Fruit fly (Drosophila melanogaster) whole organism, embryonic: ENCODE data around the gene scw.

ENCODE experiments used
- Atf3 ChIP-seq: fragments of 200-800 bp; sonication (Bioruptor generic); optimal IDR thresholded peaks from 3 replicates; lab custom pipeline; 2016; ENCODE audit warnings: missing biosample characterization, missing genetic modification characterization
- Bdp1 ChIP-seq: fragments of 200-800 bp; sonication (Bioruptor generic); optimal IDR thresholded peaks from 3 replicates; lab custom pipeline; 2016; ENCODE audit warnings: missing biosample characterization, missing genetic modification characterization
- CG10321 ChIP-seq: fragments of 200-800 bp; sonication (Bioruptor generic); IDR thresholded peaks from 2 replicates; pipeline ENCODE4 v1.3.6; 2022; ENCODE audit warnings: missing biosample characterization, missing genetic modification characterization
- CG10366 ChIP-seq: fragments of 200-800 bp; sonication (Bioruptor generic); IDR thresholded peaks from 2 replicates; pipeline ENCODE4 v1.3.6; 2022; ENCODE audit warnings: missing biosample characterization, missing genetic modification characterization
- CG10462 ChIP-seq: fragments of 200-800 bp; sonication (Bioruptor generic); optimal IDR thresholded peaks from 2 replicates; lab custom pipeline; 2016; ENCODE audit warnings: missing biosample characterization, missing genetic modification characterization
- CG10654 ChIP-seq: fragments of 200-800 bp; sonication (Bioruptor generic); optimal IDR thresholded peaks from 2 replicates; lab custom pipeline; 2016; ENCODE audit warnings: missing biosample characterization, missing genetic modification characterization
- CG11560 ChIP-seq: fragments of 200-800 bp; sonication (Bioruptor generic); IDR thresholded peaks from 3 replicates; pipeline ENCODE4 v1.3.6; 2022; ENCODE audit warnings: missing biosample characterization, missing genetic modification characterization
- CG11695 ChIP-seq: fragments of 200-800 bp; sonication (Bioruptor generic); IDR thresholded peaks from 3 replicates; pipeline ENCODE4 v1.3.6; 2022; ENCODE audit warnings: missing biosample characterization, missing genetic modification characterization
- CG12071 ChIP-seq: fragments of 200-800 bp; sonication (Bioruptor generic); optimal IDR thresholded peaks from 3 replicates; lab custom pipeline; 2018; ENCODE audit warnings: missing biosample characterization, mild to moderate bottlenecking, missing genetic modification characterization
- CG12236 ChIP-seq: fragments of 200-800 bp; sonication (Bioruptor generic); optimal IDR thresholded peaks from 2 replicates; lab custom pipeline; 2016; ENCODE audit warnings: missing biosample characterization, missing genetic modification characterization
- CG12299 ChIP-seq: fragments of 200-800 bp; sonication (Bioruptor generic); optimal IDR thresholded peaks from 2 replicates; lab custom pipeline; 2018; ENCODE audit warnings: missing biosample characterization, mild to moderate bottlenecking, missing genetic modification characterization
- CG13287 ChIP-seq: fragments of 200-800 bp; sonication (Bioruptor generic); IDR thresholded peaks from 2 replicates; pipeline ENCODE4 v1.3.6; 2022; ENCODE audit warnings: missing biosample characterization, missing genetic modification characterization; ENCODE audit not compliant: partially characterized antibody
- CG13424 ChIP-seq: fragments of 200-800 bp; sonication (Bioruptor generic); optimal IDR thresholded peaks from 2 replicates; lab custom pipeline; 2019; ENCODE audit warnings: missing biosample characterization, mild to moderate bottlenecking, missing genetic modification characterization, moderate library complexity
- CG15269 ChIP-seq: fragments of 200-800 bp; sonication (Bioruptor generic); optimal IDR thresholded peaks from 2 replicates; lab custom pipeline; 2018; ENCODE audit warnings: missing biosample characterization, mild to moderate bottlenecking, missing genetic modification characterization, moderate library complexity
- CG2120 ChIP-seq: fragments of 200-800 bp; sonication (Bioruptor generic); optimal IDR thresholded peaks from 3 replicates; lab custom pipeline; 2016; ENCODE audit warnings: missing biosample characterization, missing genetic modification characterization
- CG2129 ChIP-seq: fragments of 200-800 bp; sonication (Bioruptor generic); IDR thresholded peaks from 2 replicates; pipeline ENCODE4 v1.3.6; 2022; ENCODE audit warnings: missing biosample characterization, missing genetic modification characterization; ENCODE audit not compliant: partially characterized antibody
- CG32772 ChIP-seq: fragments of 200-800 bp; sonication (Bioruptor generic); IDR thresholded peaks from 2 replicates; pipeline ENCODE4 v1.3.6; 2022; ENCODE audit warnings: missing biosample characterization, missing genetic modification characterization
- CG3847 ChIP-seq: fragments of 200-800 bp; sonication (Bioruptor generic); IDR thresholded peaks from 2 replicates; pipeline ENCODE4 v1.3.6; 2022; ENCODE audit warnings: missing biosample characterization, missing genetic modification characterization
- CG4282 ChIP-seq: fragments of 200-800 bp; sonication (Bioruptor generic); optimal IDR thresholded peaks from 2 replicates; lab custom pipeline; 2016; ENCODE audit warnings: missing biosample characterization, missing genetic modification characterization
- CG4820 ChIP-seq: fragments of 200-800 bp; sonication (Bioruptor generic); optimal IDR thresholded peaks from 3 replicates; lab custom pipeline; 2016; ENCODE audit warnings: missing biosample characterization, missing genetic modification characterization
- CG6175 ChIP-seq: fragments of 200-800 bp; sonication (Bioruptor generic); IDR thresholded peaks from 3 replicates; pipeline ENCODE4 v1.3.6; 2022; ENCODE audit warnings: missing biosample characterization, missing genetic modification characterization
- CG6813 ChIP-seq: fragments of 200-800 bp; sonication (Bioruptor generic); optimal IDR thresholded peaks from 2 replicates; lab custom pipeline; 2017; ENCODE audit warnings: missing biosample characterization, missing genetic modification characterization, mild to moderate bottlenecking, moderate library complexity, missing genetic modification reagents
- CG7987 ChIP-seq: fragments of 200-800 bp; sonication (Bioruptor generic); optimal IDR thresholded peaks from 2 replicates; lab custom pipeline; 2018; ENCODE audit warnings: missing biosample characterization, mild to moderate bottlenecking, missing genetic modification characterization, moderate library complexity
- CG8478 ChIP-seq: fragments of >200 bp; optimal IDR thresholded peaks from 2 replicates; lab custom pipeline; 2018
- CG9876 ChIP-seq: fragments of 200-800 bp; sonication (Bioruptor generic); optimal IDR thresholded peaks from 2 replicates; lab custom pipeline; 2016; ENCODE audit warnings: missing biosample characterization, missing genetic modification characterization
- Chrac-16 ChIP-seq: fragments of 200-800 bp; sonication (Bioruptor generic); optimal IDR thresholded peaks from 3 replicates; lab custom pipeline; 2016; ENCODE audit warnings: missing biosample characterization, missing genetic modification characterization
- CoRest ChIP-seq: fragments of 200-800 bp; sonication (Bioruptor generic); optimal IDR thresholded peaks from 3 replicates; lab custom pipeline; 2018; ENCODE audit warnings: missing biosample characterization, mild to moderate bottlenecking, missing genetic modification characterization, moderate library complexity
- Doc2 ChIP-seq: fragments of 200-800 bp; sonication (Bioruptor generic); IDR thresholded peaks from 2 replicates; pipeline ENCODE4 v1.3.6; 2022; ENCODE audit warnings: missing biosample characterization, missing genetic modification characterization
- Ets65A ChIP-seq: fragments of 200-800 bp; sonication (Bioruptor generic); peaks from one replicate; lab custom pipeline; 2016; ENCODE audit warnings: missing biosample characterization, missing genetic modification characterization
- HLH54F ChIP-seq: fragments of 200-800 bp; sonication (Bioruptor generic); optimal IDR thresholded peaks from 3 replicates; lab custom pipeline; 2016; ENCODE audit warnings: missing biosample characterization, missing genetic modification characterization
- Hand ChIP-seq: fragments of 200-800 bp; sonication (Bioruptor generic); optimal IDR thresholded peaks from 2 replicates; lab custom pipeline; 2017; ENCODE audit warnings: mild to moderate bottlenecking, missing biosample characterization, missing genetic modification reagents, missing genetic modification characterization
- MTF-1 ChIP-seq: fragments of 200-800 bp; sonication (Bioruptor generic); optimal IDR thresholded peaks from 2 replicates; lab custom pipeline; 2018; ENCODE audit warnings: missing biosample characterization, mild to moderate bottlenecking, missing genetic modification characterization, borderline replicate concordance
- Nf-YA ChIP-seq: fragments of 200-800 bp; sonication (Bioruptor generic); IDR thresholded peaks from 2 replicates; pipeline ENCODE4 v1.3.6; 2022; ENCODE audit warnings: missing biosample characterization, missing genetic modification characterization
- Nf-YB ChIP-seq: fragments of 200-800 bp; sonication (Bioruptor generic); optimal IDR thresholded peaks from 3 replicates; lab custom pipeline; 2019; ENCODE audit warnings: missing biosample characterization, mild to moderate bottlenecking, missing genetic modification characterization, moderate library complexity
- NfI ChIP-seq: fragments of 200-800 bp; sonication (Bioruptor generic); optimal IDR thresholded peaks from 3 replicates; lab custom pipeline; 2018; ENCODE audit warnings: missing biosample characterization, mild to moderate bottlenecking, missing genetic modification characterization, moderate library complexity
- Pdp1 ChIP-seq, 2 experiments: fragments of 200-800 bp; sonication (Bioruptor generic); optimal IDR thresholded peaks; 3 replicates each; lab custom pipeline; 2016; ENCODE audit warnings: missing biosample characterization in 2 of 2, missing genetic modification characterization in 2 of 2, mild to moderate bottlenecking in 1 of 2, moderate library complexity in 1 of 2
- Poxn ChIP-seq: fragments of 200-800 bp; sonication (Bioruptor generic); IDR thresholded peaks from 2 replicates; pipeline ENCODE4 v1.3.6; 2022; ENCODE audit warnings: missing biosample characterization, missing genetic modification characterization
- Stat92E ChIP-seq, 3 experiments: fragments of >200 bp in 2 of 3; fragments of 200-800 bp in 1 of 3; sonication (Bioruptor generic) in 1 of 3; optimal IDR thresholded peaks; 2 replicates each; lab custom pipeline; 2017 to 2019; ENCODE audit warnings: missing biosample characterization in 3 of 3, missing genetic modification characterization in 3 of 3, mild to moderate bottlenecking in 1 of 3, moderate library complexity in 1 of 3
- ac ChIP-seq: fragments of 200-800 bp; sonication (Bioruptor generic); optimal IDR thresholded peaks from 3 replicates; lab custom pipeline; 2017; ENCODE audit warnings: missing biosample characterization, mild to moderate bottlenecking, missing genetic modification characterization
- aop ChIP-seq: fragments of 200-800 bp; sonication (Bioruptor generic); IDR thresholded peaks from 2 replicates; pipeline ENCODE4 v1.3.6; 2022; ENCODE audit warnings: missing biosample characterization, missing genetic modification characterization
- ase ChIP-seq: fragments of 200-800 bp; sonication (Bioruptor generic); IDR thresholded peaks from 3 replicates; pipeline ENCODE4 v1.3.6; 2022; ENCODE audit warnings: missing biosample characterization, missing genetic modification characterization
- bcd ChIP-seq: fragments of 200-800 bp; sonication (Bioruptor generic); optimal IDR thresholded peaks from 2 replicates; lab custom pipeline; 2017; ENCODE audit warnings: missing biosample characterization, mild to moderate bottlenecking, missing genetic modification characterization
- dan ChIP-seq: fragments of 200-800 bp; sonication (Bioruptor generic); IDR thresholded peaks from 2 replicates; pipeline ENCODE4 v1.3.6; 2022; ENCODE audit warnings: missing biosample characterization, missing genetic modification characterization
- ftz-f1 ChIP-seq: fragments of 200-800 bp; sonication (Bioruptor generic); optimal IDR thresholded peaks from 2 replicates; lab custom pipeline; 2016; ENCODE audit warnings: missing biosample characterization, missing genetic modification characterization
- nmo ChIP-seq: fragments of 200-800 bp; sonication (Bioruptor generic); optimal IDR thresholded peaks from 2 replicates; lab custom pipeline; 2018; ENCODE audit warnings: missing biosample characterization, mild to moderate bottlenecking, missing genetic modification characterization, moderate library complexity
- onecut ChIP-seq: fragments of 200-800 bp; sonication (Bioruptor generic); IDR thresholded peaks from 2 replicates; pipeline ENCODE4 v1.3.6; 2022; ENCODE audit warnings: missing biosample characterization, missing genetic modification characterization
- sd ChIP-seq: fragments of 200-800 bp; sonication (Bioruptor generic); optimal IDR thresholded peaks from 3 replicates; lab custom pipeline; 2018; ENCODE audit warnings: missing biosample characterization, mild to moderate bottlenecking, missing genetic modification characterization, moderate library complexity
- sim ChIP-seq: fragments of 200-800 bp; sonication (Bioruptor generic); IDR thresholded peaks from 2 replicates; pipeline ENCODE4 v1.3.6; 2022; ENCODE audit warnings: missing biosample characterization, missing genetic modification characterization
- sna ChIP-seq: fragments of 200-800 bp; sonication (Bioruptor generic); IDR thresholded peaks from 2 replicates; pipeline ENCODE4 v1.3.6; 2022; ENCODE audit warnings: missing biosample characterization, missing genetic modification characterization; ENCODE audit not compliant: partially characterized antibody
- so ChIP-seq: fragments of 200-800 bp; sonication (Bioruptor generic); IDR thresholded peaks from 3 replicates; pipeline ENCODE4 v1.3.6; 2022; ENCODE audit warnings: missing biosample characterization, missing genetic modification characterization
- sug ChIP-seq: fragments of 200-800 bp; optimal IDR thresholded peaks from 2 replicates; lab custom pipeline; 2019; ENCODE audit warnings: missing biosample characterization, mild to moderate bottlenecking, missing genetic modification characterization, moderate library complexity
- zen ChIP-seq: fragments of 200-800 bp; sonication (Bioruptor generic); optimal IDR thresholded peaks from 3 replicates; lab custom pipeline; 2018; ENCODE audit warnings: missing biosample characterization, mild to moderate bottlenecking, missing genetic modification characterization, moderate library complexity

Gene scw

DNA sequence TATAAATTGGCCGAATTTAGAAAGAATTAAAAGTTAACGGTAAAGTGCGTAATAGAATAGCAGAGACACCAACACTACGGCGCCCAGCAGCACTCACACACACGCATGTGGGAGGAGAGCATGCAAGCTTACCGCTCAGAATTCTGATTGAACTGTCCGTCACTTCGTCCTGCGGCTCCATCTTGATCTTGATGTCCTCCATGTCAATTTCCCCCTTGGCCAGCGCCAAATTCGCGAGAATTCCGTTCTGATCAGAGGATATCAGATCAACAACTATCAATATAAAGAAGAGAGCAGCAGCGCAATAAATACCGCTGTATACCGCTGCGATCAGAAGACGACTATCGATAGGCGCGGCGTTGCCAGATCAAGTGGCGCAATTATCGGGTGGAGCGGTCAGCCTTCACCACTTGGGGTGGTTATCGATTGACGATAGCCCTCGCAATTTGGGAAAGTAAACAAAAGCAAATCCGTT is 34.9 kb upstream of the scw start, which contains the start of the genes CG10462 and Nf-YB (continued):
- no peak for TF ChIP-seq CG15269 (tag; lab: Kevin White, UChicago)
- TF ChIP-seq Hand (GFP tag; lab: Kevin White, UChicago): no peak
- peak; percentile 95 for TF ChIP-seq CG10462 (GFP tag; lab: Kevin White, UChicago)
- TF ChIP-seq Atf3 (GFP tag; lab: Kevin White, UChicago): no peak
- no peak for TF ChIP-seq CG7987 (GFP tag; lab: Kevin White, UChicago)
- no peak for TF ChIP-seq HLH54F (GFP tag; lab: Kevin White, UChicago)
- TF ChIP-seq sug (tag; lab: Kevin White, UChicago): no peak
- no peak for TF ChIP-seq Chrac-16 (GFP tag; lab: Kevin White, UChicago)
- no peak for TF ChIP-seq CG11695 (GFP tag; lab: Robert Waterston, UW)
- no peak for TF ChIP-seq CG2120 (GFP tag; lab: Kevin White, UChicago)
- TF ChIP-seq sna: peak; percentile 73
- TF ChIP-seq CG3847 (GFP tag; lab: Robert Waterston, UW): peak; percentile 56
- peak; percentile 42; the same call in 1 of the 2 replicates for TF ChIP-seq CG2129 (GFP tag; lab: Robert Waterston, UW)
- TF ChIP-seq CG32772 (GFP tag; lab: Robert Waterston, UW): no peak
- no peak for TF ChIP-seq sd (tag; lab: Kevin White, UChicago)
- no peak for TF ChIP-seq ac (GFP tag; lab: Kevin White, UChicago)
- TF ChIP-seq CG4282: no peak
- no peak for TF ChIP-seq CG6813 (GFP tag; lab: Kevin White, UChicago)
- TF ChIP-seq CG10366 (GFP tag; lab: Robert Waterston, UW): no peak
- TF ChIP-seq CG8478 (lab: Kevin White, UChicago): peak; percentile 8
- TF ChIP-seq Nf-YA (GFP tag; lab: Robert Waterston, UW): no peak
- peak; percentile 35 for TF ChIP-seq CoRest (tag; lab: Kevin White, UChicago)
- peak; percentile 88 for TF ChIP-seq Ets65A
- no peak for TF ChIP-seq CG11560 (tag; lab: Robert Waterston, UW)
- no peak for TF ChIP-seq ase (GFP tag; lab: Robert Waterston, UW)
- TF ChIP-seq MTF-1 (GFP tag; lab: Kevin White, UChicago): no peak
- no peak for TF ChIP-seq aop (GFP tag; lab: Robert Waterston, UW)
- no peak for TF ChIP-seq so (GFP tag; lab: Robert Waterston, UW)
- TF ChIP-seq dan: no peak
- TF ChIP-seq CG4820 (GFP tag; lab: Kevin White, UChicago): no peak
- TF ChIP-seq onecut (GFP tag; lab: Robert Waterston, UW): peak; percentile 60
- TF ChIP-seq Doc2 (GFP tag; lab: Robert Waterston, UW): no peak
- TF ChIP-seq Poxn (GFP tag; lab: Robert Waterston, UW): no peak
- no peak for TF ChIP-seq Bdp1 (GFP tag; lab: Kevin White, UChicago)
- TF ChIP-seq CG12299 (tag; lab: Kevin White, UChicago): no peak
- no peak for TF ChIP-seq CG13424 (tag; lab: Kevin White, UChicago)
- no peak for TF ChIP-seq CG10321
- TF ChIP-seq Nf-YB (GFP tag; lab: Kevin White, UChicago): no peak
- TF ChIP-seq ftz-f1 (GFP tag; lab: Kevin White, UChicago): peak; percentile 91
- peak; percentile 84 for TF ChIP-seq CG13287 (GFP tag; lab: Robert Waterston, UW)
- no peak for TF ChIP-seq sim (GFP tag; lab: Robert Waterston, UW)
- TF ChIP-seq nmo (GFP tag; lab: Kevin White, UChicago): peak; percentile 35
- no peak for TF ChIP-seq NfI
- TF ChIP-seq bcd: no peak
- no peak for TF ChIP-seq Stat92E (GFP tag; optimal IDR thresholded peaks at IDR 0.05; lab: Kevin White, UChicago)
- peak; percentile 8 for TF ChIP-seq zen (tag; lab: Kevin White, UChicago)
- TF ChIP-seq CG6175 (GFP tag; lab: Robert Waterston, UW): no peak
- TF ChIP-seq CG12236 (GFP tag; lab: Kevin White, UChicago): no peak
- TF ChIP-seq CG10654 (GFP tag; lab: Kevin White, UChicago): no peak
- TF ChIP-seq CG12071 (GFP tag; lab: Kevin White, UChicago): no peak
- no peak for TF ChIP-seq CG9876 (GFP tag; lab: Kevin White, UChicago)
- TF ChIP-seq Pdp1 (GFP tag; optimal IDR thresholded peaks at IDR 0.05; lab: Kevin White, UChicago): peak in 1 of 2 experiments; percentile 31
